Fruit fly (Drosophila melanogaster) whole organism, adult: Measurements from ENCODE around the gene Rdh.

ENCODE experiments used
- CG11617 ChIP-seq: fragments of 200-800 bp; sonication (Bioruptor generic); optimal IDR thresholded peaks from 2 replicates; lab custom pipeline; 2017; ENCODE audit warnings: mild to moderate bottlenecking, missing biosample characterization, missing genetic modification reagents, missing genetic modification characterization
- CG12768 ChIP-seq: fragments of 200-800 bp; sonication (Bioruptor generic); optimal IDR thresholded peaks from 2 replicates; lab custom pipeline; 2017; ENCODE audit warnings: missing biosample characterization, missing genetic modification characterization, mild to moderate bottlenecking, moderate library complexity, missing genetic modification reagents
- CG1620 ChIP-seq: fragments of 200-800 bp; sonication (Bioruptor generic); optimal IDR thresholded peaks from 2 replicates; lab custom pipeline; 2016; ENCODE audit warnings: missing biosample characterization, missing genetic modification characterization
- CG5204 ChIP-seq: fragments of 200-800 bp; sonication (Bioruptor generic); optimal IDR thresholded peaks from 2 replicates; lab custom pipeline; 2016; ENCODE audit warnings: missing biosample characterization, missing genetic modification characterization
- CG7101 ChIP-seq: fragments of 200-800 bp; sonication (Bioruptor generic); optimal IDR thresholded peaks from 2 replicates; lab custom pipeline; 2018; ENCODE audit warnings: missing biosample characterization, mild to moderate bottlenecking, missing genetic modification characterization, moderate library complexity
- Hr96 ChIP-seq: fragments of 200-800 bp; sonication (Bioruptor generic); optimal IDR thresholded peaks from 2 replicates; lab custom pipeline; 2016; ENCODE audit warnings: missing biosample characterization, missing genetic modification characterization
- tj ChIP-seq: fragments of 200-800 bp; sonication (Bioruptor generic); optimal IDR thresholded peaks from 3 replicates; lab custom pipeline; 2017; ENCODE audit warnings: missing biosample characterization, mild to moderate bottlenecking, missing genetic modification characterization, moderate library complexity

DNA sequence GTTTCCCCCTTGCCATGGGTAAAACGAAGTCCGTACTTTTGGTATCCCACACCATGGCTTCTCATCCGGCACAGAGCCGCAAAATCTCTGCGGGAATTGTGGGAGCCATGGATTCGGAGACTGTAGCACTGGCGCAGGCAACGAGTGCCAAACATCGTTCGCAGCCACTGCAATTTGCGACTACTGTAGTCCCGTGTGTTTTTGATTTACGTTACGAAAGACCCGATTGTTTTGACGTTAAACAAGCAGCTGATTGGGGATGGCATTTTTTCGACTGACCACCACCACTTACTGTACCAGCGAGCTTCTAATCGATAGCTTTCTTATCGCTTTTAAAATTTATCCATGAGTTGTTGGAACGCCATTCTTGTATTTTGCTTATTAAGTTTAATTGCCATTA, 15.3 kb upstream of the Rdh start, which contains the start of gene CG32262:
- TF ChIP-seq Hr96 (GFP tag; lab: Kevin White, UChicago) (no peak), CG1620 (GFP tag; lab: Kevin White, UChicago) (no peak), tj (GFP tag; lab: Kevin White, UChicago) (no peak), CG11617 (GFP tag; lab: Kevin White, UChicago) (no peak), CG5204 (GFP tag; lab: Kevin White, UChicago) (no peak), CG12768 (GFP tag; lab: Kevin White, UChicago) (no peak), CG7101 (tag; lab: Kevin White, UChicago) (no peak)
